Worm (Caenorhabditis elegans) whole organism, young adult: ENCODE results near the gene C47D12.5.

Source experiments
- B0019.2 ChIP-seq: fragments of 200-800 bp; sonication (Bioruptor generic); conservative IDR thresholded peaks from 2 replicates; pipeline ENCODE4 v1.3.6; 2022; ENCODE audit warnings: missing genetic modification reagents, missing genetic modification characterization, missing compliant biosample characterization
- F33H1.4 ChIP-seq: fragments of 200-800 bp; sonication (Bioruptor generic); IDR thresholded peaks from 2 replicates; pipeline ENCODE4 v1.3.6; 2022; ENCODE audit warnings: missing genetic modification reagents, missing genetic modification characterization, missing compliant biosample characterization
- F52B5.7 ChIP-seq: sonication (generic microtip); optimal IDR thresholded peaks from 2 replicates; lab custom pipeline; 2016; ENCODE audit warnings: mild to moderate bottlenecking, missing genetic modification characterization, missing compliant biosample characterization
- T07F8.4 ChIP-seq: sonication (generic microtip); optimal IDR thresholded peaks from 2 replicates; lab custom pipeline; 2016; ENCODE audit warnings: mild to moderate bottlenecking, missing genetic modification characterization, moderate library complexity, missing compliant biosample characterization
- Y95B8A.8 ChIP-seq: fragments of 200-800 bp; sonication (Bioruptor generic); IDR thresholded peaks from 2 replicates; pipeline ENCODE4 v1.3.6; 2022; ENCODE audit warnings: missing genetic modification reagents, missing genetic modification characterization, missing compliant biosample characterization
- ZK185.1 ChIP-seq: sonication (generic microtip); optimal IDR thresholded peaks from 2 replicates; lab custom pipeline; 2016; ENCODE audit warnings: mild to moderate bottlenecking, missing genetic modification characterization, missing compliant biosample characterization; ENCODE audit not compliant: poor library complexity, severe bottlenecking
- ama-1 ChIP-seq, 3 experiments: fragments of 150-350 bp in 1 of 3; sonication (generic microtip) in 2 of 3; optimal IDR thresholded peaks; 2 replicates each; lab custom pipeline; 2014 to 2018; ENCODE audit warnings: missing biosample characterization in 2 of 3, missing genetic modification characterization in 2 of 3, missing genetic modification reagents in 2 of 3
- atf-7 ChIP-seq: sonication (generic microtip); optimal IDR thresholded peaks from 2 replicates; lab custom pipeline; 2017; ENCODE audit warnings: mild to moderate bottlenecking, missing genetic modification characterization, missing compliant biosample characterization
- attf-6 ChIP-seq: fragments of 200-800 bp; sonication (Bioruptor generic); IDR thresholded peaks from 2 replicates; pipeline ENCODE4 v1.3.6; 2022; ENCODE audit warnings: missing genetic modification reagents, missing genetic modification characterization, missing compliant biosample characterization
- bed-2 ChIP-seq: fragments of 200-800 bp; sonication (Bioruptor generic); IDR thresholded peaks from 2 replicates; pipeline ENCODE4 v1.3.6; 2022; ENCODE audit warnings: missing genetic modification reagents, missing genetic modification characterization, missing compliant biosample characterization
- cebp-1 ChIP-seq, 2 experiments: fragments of 200-800 bp in 1 of 2; sonication (Bioruptor generic) in 1 of 2; sonication (generic microtip) in 1 of 2; IDR thresholded peaks in 1 of 2; optimal IDR thresholded peaks in 1 of 2; 2 replicates each; pipeline versions ENCODE4 v1.3.6 to Lab custom; 2017 to 2022; ENCODE audit warnings: missing compliant biosample characterization in 2 of 2, missing genetic modification characterization in 2 of 2, mild to moderate bottlenecking in 1 of 2, missing genetic modification reagents in 1 of 2, moderate library complexity in 1 of 2
- ceh-27 ChIP-seq: fragments of 200-800 bp; sonication (Bioruptor generic); optimal IDR thresholded peaks from 2 replicates; lab custom pipeline; 2018; ENCODE audit warnings: mild to moderate bottlenecking, missing genetic modification characterization, moderate library complexity, missing compliant biosample characterization
- ceh-58 ChIP-seq: fragments of 200-800 bp; sonication (Bioruptor generic); IDR thresholded peaks from 2 replicates; pipeline ENCODE4 v1.3.6; 2022; ENCODE audit warnings: missing genetic modification characterization, missing compliant biosample characterization
- ceh-79 ChIP-seq: sonication (generic microtip); optimal IDR thresholded peaks from 2 replicates; lab custom pipeline; 2017; ENCODE audit warnings: mild to moderate bottlenecking, missing genetic modification characterization, missing compliant biosample characterization
- dox-1 ChIP-seq: fragments of 200-800 bp; sonication (Bioruptor generic); IDR thresholded peaks from 2 replicates; pipeline ENCODE4 v1.3.6; 2022; ENCODE audit warnings: missing genetic modification reagents, missing genetic modification characterization, missing compliant biosample characterization
- dpl-1 ChIP-seq: fragments of 150-350 bp; optimal IDR thresholded peaks from 2 replicates; lab custom pipeline; 2014; ENCODE audit warnings: missing biosample characterization, missing genetic modification reagents, missing genetic modification characterization
- ekl-4 ChIP-seq: fragments of 200-800 bp; sonication (Bioruptor generic); IDR thresholded peaks from 2 replicates; pipeline ENCODE4 v1.3.6; 2022; ENCODE audit warnings: missing genetic modification reagents, missing genetic modification characterization, missing compliant biosample characterization
- hmg-1.2 ChIP-seq: fragments of 200-800 bp; sonication (Bioruptor generic); IDR thresholded peaks from 2 replicates; pipeline ENCODE4 v1.3.6; 2022; ENCODE audit warnings: missing genetic modification reagents, missing genetic modification characterization, missing compliant biosample characterization
- lag-1 ChIP-seq: fragments of 200-800 bp; sonication (Bioruptor generic); IDR thresholded peaks from 2 replicates; pipeline ENCODE4 v1.3.6; 2022; ENCODE audit warnings: missing genetic modification reagents, missing genetic modification characterization, missing compliant biosample characterization
- let-607 ChIP-seq, 2 experiments: fragments of 200-800 bp in 1 of 2; sonication (Bioruptor generic) in 1 of 2; sonication (generic microtip) in 1 of 2; optimal IDR thresholded peaks; 2 replicates each; lab custom pipeline; 2016 to 2018; ENCODE audit warnings: mild to moderate bottlenecking in 2 of 2, missing compliant biosample characterization in 2 of 2, missing genetic modification characterization in 2 of 2, moderate library complexity in 2 of 2, missing genotype in 1 of 2
- lin-26 ChIP-seq: fragments of 200-800 bp; sonication (Bioruptor generic); IDR thresholded peaks from 2 replicates; pipeline ENCODE4 v1.3.6; 2022; ENCODE audit warnings: missing genetic modification reagents, missing genetic modification characterization, missing compliant biosample characterization
- lsl-1 ChIP-seq: fragments of 200-800 bp; sonication (Bioruptor generic); optimal IDR thresholded peaks from 2 replicates; lab custom pipeline; 2018; ENCODE audit warnings: mild to moderate bottlenecking, missing genetic modification characterization, moderate library complexity, missing compliant biosample characterization
- lsy-27 ChIP-seq: sonication (generic microtip); optimal IDR thresholded peaks from 2 replicates; lab custom pipeline; 2017; ENCODE audit warnings: missing genetic modification characterization, mild to moderate bottlenecking, missing compliant biosample characterization, antibody characterized with exemption, missing genotype, borderline replicate concordance; ENCODE audit not compliant: insufficient read depth
- madf-3 ChIP-seq: fragments of 200-800 bp; sonication (Bioruptor generic); IDR thresholded peaks from 2 replicates; pipeline ENCODE4 v1.3.6; 2022; ENCODE audit warnings: missing genetic modification reagents, missing genetic modification characterization, missing compliant biosample characterization
- madf-6 ChIP-seq: fragments of 200-800 bp; sonication (Bioruptor generic); IDR thresholded peaks from 2 replicates; pipeline ENCODE4 v1.3.6; 2022; ENCODE audit warnings: missing genetic modification reagents, missing genetic modification characterization, missing compliant biosample characterization
- madf-8 ChIP-seq: fragments of 200-800 bp; sonication (Bioruptor generic); conservative IDR thresholded peaks from 2 replicates; pipeline ENCODE4 v1.3.6; 2022; ENCODE audit warnings: missing genetic modification reagents, missing genetic modification characterization, missing compliant biosample characterization
- nhr-179 ChIP-seq: sonication (generic microtip); optimal IDR thresholded peaks from 2 replicates; lab custom pipeline; 2016; ENCODE audit warnings: mild to moderate bottlenecking, missing genetic modification characterization, missing compliant biosample characterization
- nhr-27 ChIP-seq: fragments of 200-800 bp; sonication (Bioruptor generic); optimal IDR thresholded peaks from 2 replicates; lab custom pipeline; 2018; ENCODE audit warnings: mild to moderate bottlenecking, missing genetic modification characterization, moderate library complexity, missing compliant biosample characterization
- rcor-1 ChIP-seq: fragments of 200-800 bp; sonication (Bioruptor generic); IDR thresholded peaks from 2 replicates; pipeline ENCODE4 v1.3.6; 2022; ENCODE audit warnings: missing genetic modification reagents, missing genetic modification characterization, missing compliant biosample characterization
- sdz-38 ChIP-seq: sonication (generic microtip); optimal IDR thresholded peaks from 2 replicates; lab custom pipeline; 2016; ENCODE audit warnings: missing genotype, missing genetic modification characterization, missing compliant biosample characterization
- sea-2 ChIP-seq: fragments of 200-800 bp; sonication (Bioruptor generic); IDR thresholded peaks from 2 replicates; pipeline ENCODE4 v1.3.6; 2022; ENCODE audit warnings: missing genetic modification characterization, missing compliant biosample characterization
- somi-1 ChIP-seq: fragments of 200-800 bp; sonication (Bioruptor generic); optimal IDR thresholded peaks from 2 replicates; lab custom pipeline; 2018; ENCODE audit warnings: mild to moderate bottlenecking, missing genetic modification characterization, missing compliant biosample characterization
- tbx-9 ChIP-seq: sonication (generic microtip); optimal IDR thresholded peaks from 2 replicates; lab custom pipeline; 2016; ENCODE audit warnings: borderline replicate concordance, missing genetic modification characterization, inconsistent platforms, missing compliant biosample characterization
- xnd-1 ChIP-seq: sonication (generic microtip); optimal IDR thresholded peaks from 2 replicates; lab custom pipeline; 2016; ENCODE audit warnings: missing genotype, missing genetic modification reagents, missing genetic modification characterization, missing compliant biosample characterization
- ztf-18 ChIP-seq: sonication (generic microtip); optimal IDR thresholded peaks from 2 replicates; lab custom pipeline; 2016; ENCODE audit warnings: missing genotype, mild to moderate bottlenecking, missing genetic modification characterization, missing compliant biosample characterization
- ztf-28 ChIP-seq: fragments of 200-800 bp; sonication (Bioruptor generic); IDR thresholded peaks from 2 replicates; pipeline ENCODE4 v1.3.6; 2022; ENCODE audit warnings: missing genetic modification reagents, missing genetic modification characterization, missing compliant biosample characterization
- ztf-6 ChIP-seq: fragments of 200-800 bp; sonication (Bioruptor generic); IDR thresholded peaks from 2 replicates; pipeline ENCODE4 v1.3.6; 2022; ENCODE audit warnings: missing genetic modification reagents, missing genetic modification characterization, missing compliant biosample characterization

The C47D12.5 gene

ce11 chrII:11690868-11691267, 5.8 kb upstream of the C47D12.5 start (continued):
- TF ChIP-seq F52B5.7 (tag; lab: Kevin White, UChicago) (peak; percentile 46), ekl-4 (GFP tag; lab: Robert Waterston, UW) (0 out of 2 replicates have a peak, but pooled peaks have one; percentile 17), rcor-1 (GFP tag; lab: Robert Waterston, UW) (no peak), cebp-1 (GFP tag; IDR thresholded peaks at IDR 0.05; lab: Robert Waterston, UW) (no peak), cebp-1 (tag; optimal IDR thresholded peaks at IDR 0.05; lab: Kevin White, UChicago) (peak; percentile 5)

DNA sequence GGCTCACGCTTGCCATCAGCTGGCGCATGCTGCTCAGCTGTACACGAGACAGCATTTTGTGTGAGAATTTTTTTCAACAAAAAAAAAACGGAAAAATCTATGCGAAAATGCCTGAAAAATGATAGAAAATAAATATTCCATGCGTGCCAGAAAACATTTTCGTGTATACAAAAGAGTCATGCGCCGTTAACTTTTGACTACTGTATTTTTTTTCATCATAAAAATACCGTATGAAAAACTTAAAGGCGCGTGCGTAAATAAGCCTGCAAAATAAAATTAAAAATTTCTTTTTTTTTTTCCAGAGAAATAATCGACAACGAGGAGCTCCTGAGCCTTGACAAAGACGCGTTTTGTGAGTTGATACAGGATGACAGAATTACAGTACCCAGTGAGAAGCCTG, 4.9 kb upstream of the C47D12.5 start:
- TF ChIP-seq lsl-1 (GFP tag; lab: Kevin White, UChicago), result peak; percentile 59
- no peak for TF ChIP-seq tbx-9 (tag; lab: Kevin White, UChicago)
- peak; percentile 59 for TF ChIP-seq madf-8 (GFP tag; lab: Robert Waterston, UW)
- TF ChIP-seq, all 124 proteins: peak for 2

- TF ChIP-seq ama-1 (optimal IDR thresholded peaks at IDR 0.05; lab: Kevin White, UChicago) (no peak), ama-1 (GFP tag; optimal IDR thresholded peaks at IDR 0.05; lab: Kevin White, UChicago) (no peak), lsy-27 (tag; lab: Kevin White, UChicago) (no peak), ztf-18 (tag; lab: Kevin White, UChicago) (no peak), somi-1 (GFP tag; lab: Kevin White, UChicago) (no peak), ceh-79 (tag; lab: Kevin White, UChicago) (no peak), let-607 (tag; optimal IDR thresholded peaks at IDR 0.05; lab: Kevin White, UChicago) (no peak), bed-2 (no peak), dpl-1 (GFP tag; lab: Kevin White, UChicago) (no peak), T07F8.4 (no peak), sdz-38 (no peak), ztf-28 (no peak), ZK185.1 (tag; lab: Kevin White, UChicago) (no peak)
Measured at ce11 chrII:11688643-11689042, 3.6 kb upstream of the C47D12.5 start, which contains the start of gene kel-1. TSS of gene kel-1 (plus strand) at chrII:11688943.

DNA sequence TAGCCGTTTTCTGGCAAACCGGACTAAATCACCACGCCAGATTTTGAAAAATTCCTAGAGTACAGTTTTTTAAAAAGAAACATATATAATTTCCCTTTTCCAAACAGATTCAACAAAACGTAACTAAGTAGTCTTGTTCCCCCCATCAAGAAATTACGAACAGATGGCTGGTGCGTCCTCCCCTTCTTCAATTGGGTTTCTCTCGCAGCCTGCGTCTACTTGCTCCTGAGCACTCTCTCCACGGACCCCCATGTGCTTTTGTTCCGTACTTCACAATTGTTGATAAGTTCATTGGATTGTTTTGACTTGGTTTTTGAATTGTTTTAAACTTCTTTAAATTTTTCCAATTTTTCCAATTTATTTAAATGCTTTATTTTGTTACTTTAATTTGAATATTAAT, 2.9 kb upstream of the C47D12.5 start:
- TF ChIP-seq F33H1.4 (GFP tag; lab: Robert Waterston, UW), result no peak
- TF ChIP-seq hmg-1.2 (GFP tag; lab: Robert Waterston, UW), result peak; percentile 66; the same call in 1 of the 2 replicates
- TF ChIP-seq atf-7 (tag; lab: Kevin White, UChicago), result no peak
- no peak for TF ChIP-seq lag-1 (GFP tag; lab: Robert Waterston, UW)
- no peak for TF ChIP-seq ceh-27 (GFP tag; lab: Kevin White, UChicago)
- TF ChIP-seq nhr-179 (tag; lab: Kevin White, UChicago), result no peak

ce11 chrII:11681136-11681824, 3.8 kb downstream of the C47D12.5 start, which contains the start of the genes sfxn-1.4 and C47D12.4:
TSS of gene sfxn-1.4 (minus strand) at chrII:11681236.
TSS of gene C47D12.4 (plus strand) at chrII:11681774.
- TF ChIP-seq xnd-1, result no peak

- TF ChIP-seq nhr-27 (tag; lab: Kevin White, UChicago) (no peak), sea-2 (GFP tag; lab: Robert Waterston, UW) (no peak), madf-3 (GFP tag; lab: Robert Waterston, UW) (no peak), attf-6 (GFP tag; lab: Robert Waterston, UW) (no peak), madf-6 (GFP tag; lab: Robert Waterston, UW) (peak; percentile 42; the same call in 1 of the 2 replicates), lsl-1 (GFP tag; lab: Kevin White, UChicago) (peak; percentile 91), xnd-1 (peak; percentile 12), ztf-6 (GFP tag; lab: Robert Waterston, UW) (no peak), Y95B8A.8 (GFP tag; lab: Robert Waterston, UW) (no peak), lin-26 (GFP tag; lab: Robert Waterston, UW) (no peak), B0019.2 (GFP tag; lab: Robert Waterston, UW) (peak; percentile 63; the same call in 1 of the 2 replicates), ceh-58 (no peak), atf-7 (tag; lab: Kevin White, UChicago) (no peak), tbx-9 (tag; lab: Kevin White, UChicago) (no peak), dox-1 (GFP tag; lab: Robert Waterston, UW) (no peak)
Measured at ce11 chrII:11680220-11680619, 4.9 kb downstream of the C47D12.5 start.
